Fruit fly (Drosophila melanogaster): ENCODE measurements around the gene CG5281.

Gene CG5281

DNA sequence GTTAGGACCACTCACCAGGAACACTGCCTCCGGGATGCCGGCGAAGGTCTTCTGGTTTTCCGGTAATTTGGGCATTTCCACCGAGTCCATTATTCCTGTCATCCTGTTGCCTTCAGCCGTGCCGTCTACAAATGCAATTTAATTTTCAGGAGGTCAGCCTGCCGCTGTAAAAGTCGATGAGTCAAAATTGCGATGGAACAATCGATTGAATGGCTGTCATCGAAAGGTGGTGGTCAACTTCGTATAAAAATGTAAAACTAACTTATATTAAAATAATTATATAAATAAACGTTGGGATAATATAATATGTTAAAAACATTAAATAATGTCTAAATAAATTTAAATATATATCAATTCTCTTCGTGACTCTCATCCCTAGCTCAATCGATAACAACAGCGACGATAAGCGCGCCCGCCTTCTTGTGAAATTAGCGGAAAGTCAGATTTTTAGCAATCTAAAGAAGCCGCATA lies 25.9 kb upstream of the CG5281 start, which contains the start of the genes mgr and Irbp (continued):
- TF ChIP-seq CG8290 (GFP tag; optimal IDR thresholded peaks at IDR 0.05) (peak; percentile 83), CG8290 (tag; optimal IDR thresholded peaks at IDR 0.05) (peak in 1 of 2 experiments; percentile 32), CG10321 (GFP tag; IDR thresholded peaks at IDR 0.05) (peak; percentile 76), pho (GFP tag; optimal IDR thresholded peaks at IDR 0.05) (peak; percentile 50), ranshi (GFP tag; IDR thresholded peaks at IDR 0.05) (peak; percentile 92), zf30C (GFP tag; optimal IDR thresholded peaks at IDR 0.05) (no peak), CG3838 (GFP tag; optimal IDR thresholded peaks at IDR 0.05) (peak; percentile 5), fru (optimal IDR thresholded peaks at IDR 0.05) (no peak), NC2β (GFP tag; optimal IDR thresholded peaks at IDR 0.05) (no peak), fd3F (GFP tag; optimal IDR thresholded peaks at IDR 0.05) (peak; percentile 90), Eip74EF (GFP tag; optimal IDR thresholded peaks at IDR 0.05) (no peak), rib (GFP tag; IDR thresholded peaks at IDR 0.05) (peak; percentile 94), repo (GFP tag; optimal IDR thresholded peaks at IDR 0.05) (no peak), Elba2 (GFP tag; optimal IDR thresholded peaks at IDR 0.05) (peak; percentile 8), CG4404 (GFP tag; IDR thresholded peaks at IDR 0.05) (peak; percentile 92), zfh2 (GFP tag; optimal IDR thresholded peaks at IDR 0.05) (peak; percentile 68), GATAe (GFP tag; conservative IDR thresholded peaks at IDR 0.05) (peak; percentile 86), Adf1 (GFP tag; IDR thresholded peaks at IDR 0.05) (peak; percentile 76; the same call in 1 of the 2 replicates), Asciz (GFP tag; optimal IDR thresholded peaks at IDR 0.05) (no peak), mam (GFP tag; optimal IDR thresholded peaks at IDR 0.05) (peak; percentile 45), CG14965 (GFP tag; optimal IDR thresholded peaks at IDR 0.05; ENCODE audit: borderline replicate concordance) (no peak), sim (GFP tag; IDR thresholded peaks at IDR 0.05) (peak; percentile 88), CG8388 (GFP tag; optimal IDR thresholded peaks at IDR 0.05) (peak; percentile 91), Abd-B (GFP tag; optimal IDR thresholded peaks at IDR 0.05) (peak; percentile 82), Pdp1 (GFP tag; optimal IDR thresholded peaks at IDR 0.05) (peak in 1 of 2 experiments; percentile 14), CG7963 (GFP tag; IDR thresholded peaks at IDR 0.05; ENCODE audit: partially characterized antibody) (peak; percentile 52; the same call in 1 of the 3 replicates), CG8765 (GFP tag; IDR thresholded peaks at IDR 0.05) (peak; percentile 90), CG18619 (GFP tag; optimal IDR thresholded peaks at IDR 0.05) (peak; percentile 86), Fer1 (GFP tag; optimal IDR thresholded peaks at IDR 0.05) (no peak), Meics (GFP tag; optimal IDR thresholded peaks at IDR 0.05) (peak; percentile 91), CG31441 (GFP tag; IDR thresholded peaks at IDR 0.05) (peak; percentile 97), Bdp1 (GFP tag; optimal IDR thresholded peaks at IDR 0.05) (peak; percentile 23), tgo (GFP tag; IDR thresholded peaks at IDR 0.05) (peak; percentile 96), Dll (GFP tag; IDR thresholded peaks at IDR 0.05; ENCODE audit: partially characterized antibody) (peak; percentile 93), CG10366 (GFP tag; IDR thresholded peaks at IDR 0.05) (peak; percentile 94), CG4730 (GFP tag; IDR thresholded peaks at IDR 0.05) (peak; percentile 90), CG2202 (tag; optimal IDR thresholded peaks at IDR 0.05) (peak; percentile 83), HLH4C (GFP tag; IDR thresholded peaks at IDR 0.05; ENCODE audit: partially characterized antibody) (peak; percentile 84), Neu2 (GFP tag; optimal IDR thresholded peaks at IDR 0.05; ENCODE audit: borderline replicate concordance) (peak; percentile 16), esg (GFP tag; conservative IDR thresholded peaks at IDR 0.05) (peak; percentile 91), ato (GFP tag; IDR thresholded peaks at IDR 0.05; ENCODE audit: partially characterized antibody) (no peak), CG18476 (GFP tag; optimal IDR thresholded peaks at IDR 0.05) (peak; percentile 80), NC2α (GFP tag; optimal IDR thresholded peaks at IDR 0.05) (no peak), pros (GFP tag; optimal IDR thresholded peaks at IDR 0.05) (peak; percentile 25), CG2116 (GFP tag; optimal IDR thresholded peaks at IDR 0.05) (peak; percentile 82), bcd (GFP tag; optimal IDR thresholded peaks at IDR 0.05) (peak; percentile 88), Hr51 (GFP tag; optimal IDR thresholded peaks at IDR 0.05) (peak; percentile 78 to 91), pan (optimal IDR thresholded peaks at IDR 0.05) (no peak), pan (GFP tag; optimal IDR thresholded peaks at IDR 0.05 in 1 of 2, IDR thresholded peaks at IDR 0.05 in 1 of 2) (peak in 1 of 2 experiments; percentile 96), gsb-n (tag; optimal IDR thresholded peaks at IDR 0.05) (peak; percentile 93), emc (GFP tag; optimal IDR thresholded peaks at IDR 0.05) (no peak)

Data from whole organism, embryonic.